Worm (Caenorhabditis elegans): Measurements from ENCODE around the gene K02C4.2.

The K02C4.2 gene

ce11 chrII:8032657-8033056 lies 42.9 kb upstream of the K02C4.2 start, which contains the start of gene nrf-6 (continued):
- no peak for TF ChIP-seq dmd-8 (GFP tag; IDR thresholded peaks at IDR 0.05)
- TF ChIP-seq dmd-9 (GFP tag; IDR thresholded peaks at IDR 0.05): no peak
- peak; percentile 66; the same call in 1 of the 2 replicates for TF ChIP-seq tra-1 (GFP tag; IDR thresholded peaks at IDR 0.05)
- no peak for TF ChIP-seq zfp-2 (tag; optimal IDR thresholded peaks at IDR 0.05)
- TF ChIP-seq ceh-20 (GFP tag; IDR thresholded peaks at IDR 0.05): no peak
- no peak for TF ChIP-seq nhr-6 (tag; optimal IDR thresholded peaks at IDR 0.05)
- no peak for TF ChIP-seq dpl-1 (GFP tag; optimal IDR thresholded peaks at IDR 0.05)
- TF ChIP-seq pha-4 (GFP tag; IDR thresholded peaks at IDR 0.05): no peak
- TF ChIP-seq pha-4 (tag; optimal IDR thresholded peaks at IDR 0.05): no peak
- no peak for TF ChIP-seq nhr-102 (tag; optimal IDR thresholded peaks at IDR 0.05)
- TF ChIP-seq ZK546.5 (tag; optimal IDR thresholded peaks at IDR 0.05): no peak
- no peak for TF ChIP-seq daf-12 (tag; optimal IDR thresholded peaks at IDR 0.05)
- no peak for TF ChIP-seq F37D6.2 (tag; optimal IDR thresholded peaks at IDR 0.05)
- TF ChIP-seq ctbp-1 (GFP tag; IDR thresholded peaks at IDR 0.05): no peak
- TF ChIP-seq R02D3.7 (tag; optimal IDR thresholded peaks at IDR 0.05): no peak
- TF ChIP-seq T20F7.1 (GFP tag; optimal IDR thresholded peaks at IDR 0.05): peak; percentile 10
- no peak for TF ChIP-seq Y75B8A.6 (GFP tag; IDR thresholded peaks at IDR 0.05)
- TF ChIP-seq F44E2.7 (GFP tag; IDR thresholded peaks at IDR 0.05): no peak
- no peak for TF ChIP-seq ceh-44 (GFP tag; IDR thresholded peaks at IDR 0.05)
- TF ChIP-seq dmd-6 (GFP tag; IDR thresholded peaks at IDR 0.05): peak; percentile 90
- TF ChIP-seq nhr-28 (tag; optimal IDR thresholded peaks at IDR 0.05): peak; percentile 66
- TF ChIP-seq egl-27 (tag; optimal IDR thresholded peaks at IDR 0.05): no peak
- no peak for TF ChIP-seq ces-1 (GFP tag; optimal IDR thresholded peaks at IDR 0.05)
- TF ChIP-seq hlh-11 (tag; optimal IDR thresholded peaks at IDR 0.05): peak; percentile 61
- no peak for TF ChIP-seq ceh-62 (tag; optimal IDR thresholded peaks at IDR 0.05)
- no peak for TF ChIP-seq arid-1 (GFP tag; conservative IDR thresholded peaks at IDR 0.05)
- TF ChIP-seq rbr-2 (tag; optimal IDR thresholded peaks at IDR 0.05): no peak
- TF ChIP-seq dve-1 (tag; optimal IDR thresholded peaks at IDR 0.05; ENCODE audit: insufficient read depth): peak; percentile 74
- TF ChIP-seq unc-62 (GFP tag; optimal IDR thresholded peaks at IDR 0.05 in 1 of 2): no peak
- TF ChIP-seq unc-62 (tag; optimal IDR thresholded peaks at IDR 0.05): no peak
- no peak for TF ChIP-seq snpc-1.2 (GFP tag; IDR thresholded peaks at IDR 0.05)
- TF ChIP-seq hlh-30 (tag; optimal IDR thresholded peaks at IDR 0.05; ENCODE audit: insufficient read depth): no peak
- TF ChIP-seq lin-29 (GFP tag; IDR thresholded peaks at IDR 0.05): no peak

DNA sequence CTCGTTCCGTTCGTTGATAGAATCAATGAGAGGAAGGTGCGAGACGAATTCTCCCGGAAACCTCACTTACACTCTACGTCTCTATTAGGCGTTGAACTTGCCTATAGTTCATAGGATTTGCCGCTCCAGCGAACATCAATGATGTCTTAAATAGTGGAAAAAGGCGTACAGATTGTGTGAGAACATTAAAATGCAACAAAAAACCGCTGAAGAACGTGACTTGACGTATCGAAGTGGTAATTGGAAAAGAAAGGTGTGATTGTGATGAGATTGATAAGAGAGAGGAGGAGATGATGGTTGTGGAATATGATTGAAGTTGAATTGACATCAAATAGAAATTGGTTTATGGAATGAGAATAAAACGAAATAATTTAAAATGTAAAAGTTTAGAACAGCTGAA lies 41.6 kb upstream of the K02C4.2 start:
- TF ChIP-seq dmd-8 (GFP tag; IDR thresholded peaks at IDR 0.05) (no peak), nhr-76 (tag; optimal IDR thresholded peaks at IDR 0.05) (no peak), Y105C5A.15 (GFP tag; IDR thresholded peaks at IDR 0.05) (no peak), T26A8.4 (GFP tag; IDR thresholded peaks at IDR 0.05) (no peak), arid-1 (GFP tag; conservative IDR thresholded peaks at IDR 0.05) (no peak), nhr-6 (tag; optimal IDR thresholded peaks at IDR 0.05) (no peak), ceh-44 (GFP tag; IDR thresholded peaks at IDR 0.05) (no peak), zag-1 (tag; optimal IDR thresholded peaks at IDR 0.05) (no peak), nhr-28 (tag; optimal IDR thresholded peaks at IDR 0.05) (peak; percentile 21), set-16 (GFP tag; IDR thresholded peaks at IDR 0.05) (no peak), saeg-2 (GFP tag; IDR thresholded peaks at IDR 0.05) (no peak), aly-2 (tag; optimal IDR thresholded peaks at IDR 0.05) (no peak), hif-1 (tag; optimal IDR thresholded peaks at IDR 0.05) (no peak), mes-2 (tag; optimal IDR thresholded peaks at IDR 0.05; ENCODE audit: poor library complexity, severe bottlenecking) (peak; percentile 10), rbr-2 (tag; optimal IDR thresholded peaks at IDR 0.05) (no peak), php-3 (GFP tag; IDR thresholded peaks at IDR 0.05) (peak; percentile 55), daf-19 (GFP tag; conservative IDR thresholded peaks at IDR 0.05) (no peak), spr-1 (tag; optimal IDR thresholded peaks at IDR 0.05) (no peak), attf-4 (tag; optimal IDR thresholded peaks at IDR 0.05) (no peak), unc-39 (tag; optimal IDR thresholded peaks at IDR 0.05) (no peak), zip-11 (GFP tag; IDR thresholded peaks at IDR 0.05) (no peak), D1046.2 (GFP tag; IDR thresholded peaks at IDR 0.05) (no peak), F26F4.8 (GFP tag; conservative IDR thresholded peaks at IDR 0.05) (no peak), aha-1 (tag) (peak; percentile 59), nhr-111 (GFP tag; optimal IDR thresholded peaks at IDR 0.05) (no peak), lin-29 (GFP tag; IDR thresholded peaks at IDR 0.05) (no peak), madf-9 (GFP tag; conservative IDR thresholded peaks at IDR 0.05) (peak; percentile 14; the same call in 1 of the 2 replicates)
